Fruit fly (Drosophila melanogaster) Kc167 (cell line): ENCODE data around the gene pb.

Source experiments
- Myc ChIP-seq: fragments of >200 bp; optimal IDR thresholded peaks from 2 replicates; lab custom pipeline; 2017; ENCODE audit warnings: missing external identifiers
- Sin3A ChIP-seq: fragments of >200 bp; optimal IDR thresholded peaks from 2 replicates; lab custom pipeline; 2018; ENCODE audit warnings: missing external identifiers
- h ChIP-seq: fragments of >200 bp; optimal IDR thresholded peaks from 3 replicates; lab custom pipeline; 2018; ENCODE audit warnings: missing external identifiers
- insv ChIP-seq: fragments of >200 bp; optimal IDR thresholded peaks from 3 replicates; lab custom pipeline; 2018; ENCODE audit warnings: missing external identifiers
- psq ChIP-seq: fragments of >200 bp; optimal IDR thresholded peaks from 2 replicates; lab custom pipeline; 2017; ENCODE audit warnings: missing external identifiers
- ttk ChIP-seq: sonication (Bioruptor generic); optimal IDR thresholded peaks from 2 replicates; lab custom pipeline; 2017; ENCODE audit warnings: missing external identifiers

Gene pb

DNA sequence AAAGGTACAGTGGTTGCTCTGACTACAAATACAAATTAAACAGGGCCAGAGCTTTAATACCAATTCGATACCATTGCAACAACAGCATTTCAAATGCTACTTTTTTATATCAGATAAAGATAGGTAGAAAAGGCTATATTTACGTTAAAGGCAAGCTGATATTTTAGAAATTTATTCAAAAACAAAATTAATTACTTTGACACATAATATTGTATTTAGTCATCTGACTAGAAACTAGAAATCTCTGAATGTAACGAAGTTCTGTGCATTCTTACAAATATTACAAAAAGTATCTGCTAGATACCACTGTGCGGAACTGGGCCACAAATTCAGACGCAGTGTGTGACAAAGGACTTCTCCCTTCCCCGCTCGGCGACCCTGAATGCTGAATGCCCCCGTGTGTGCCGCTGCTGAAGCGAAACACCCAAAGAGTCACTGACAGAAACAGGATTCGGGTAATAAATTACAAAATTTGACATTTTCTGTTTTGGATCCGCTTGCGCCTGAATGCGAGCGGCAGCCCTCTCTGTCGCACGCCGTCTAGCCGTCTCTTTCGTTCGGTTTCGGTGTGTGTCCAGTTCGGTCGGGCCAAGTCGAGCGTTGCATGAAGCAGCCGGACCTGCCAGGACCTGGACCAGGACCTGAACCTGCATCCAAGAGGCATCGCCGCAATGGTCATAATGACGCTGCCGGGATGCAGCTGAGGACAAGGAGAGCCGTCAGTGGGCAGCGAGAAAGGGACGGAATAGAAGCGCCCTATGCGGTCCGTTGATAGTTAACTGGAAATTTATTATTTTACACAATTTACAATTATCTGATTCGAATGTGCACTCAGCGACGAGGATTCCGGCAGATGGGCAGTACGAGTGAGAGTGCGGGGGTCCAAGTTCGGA, 19.1 kb upstream of the pb start:
- TF ChIP-seq psq (lab: Kevin White, UChicago) = no peak

dm6 chr3R:6759419-6759818, 17.6 kb upstream of the pb start, which contains the start of gene bcd:
bcd (minus strand) TSS chr3R:6759466.
- TF ChIP-seq ttk (no peak), Sin3A (no peak), Myc (no peak), h (lab: Kevin White, UChicago) (no peak), insv (lab: Kevin White, UChicago) (no peak), psq (lab: Kevin White, UChicago) (no peak)

DNA sequence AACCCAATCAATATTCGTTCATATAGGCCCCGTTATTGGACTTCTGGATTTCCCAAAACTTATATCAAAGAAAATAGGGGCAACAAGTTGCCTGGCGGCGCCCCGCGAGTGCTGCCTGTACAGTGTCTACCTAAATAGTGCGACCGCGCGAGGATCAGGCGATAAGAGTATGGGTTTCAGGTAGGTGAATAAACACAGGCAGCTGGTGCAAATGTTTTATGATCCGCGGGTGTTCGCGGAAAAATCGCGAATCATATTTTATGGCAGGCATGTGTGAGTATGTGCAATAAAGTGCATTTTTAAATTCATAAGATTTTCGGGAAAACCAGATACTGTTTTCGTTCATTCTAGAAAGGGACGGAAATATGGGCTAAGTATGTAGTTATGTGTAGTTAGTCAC, 13.6 kb upstream of the pb start:
- TF ChIP-seq ttk (no peak), insv (lab: Kevin White, UChicago) (no peak), h (lab: Kevin White, UChicago) (no peak), Sin3A (no peak), psq (lab: Kevin White, UChicago) (no peak), Myc (no peak)

- TF ChIP-seq psq (lab: Kevin White, UChicago) = no peak
- no peak for TF ChIP-seq Myc
- no peak for TF ChIP-seq insv (lab: Kevin White, UChicago)
- TF ChIP-seq Sin3A = no peak
Measured at dm6 chr3R:6754104-6754951, 12.5 kb upstream of the pb start, which contains the start of gene zen. zen (minus strand) TSS chr3R:6754194.

DNA sequence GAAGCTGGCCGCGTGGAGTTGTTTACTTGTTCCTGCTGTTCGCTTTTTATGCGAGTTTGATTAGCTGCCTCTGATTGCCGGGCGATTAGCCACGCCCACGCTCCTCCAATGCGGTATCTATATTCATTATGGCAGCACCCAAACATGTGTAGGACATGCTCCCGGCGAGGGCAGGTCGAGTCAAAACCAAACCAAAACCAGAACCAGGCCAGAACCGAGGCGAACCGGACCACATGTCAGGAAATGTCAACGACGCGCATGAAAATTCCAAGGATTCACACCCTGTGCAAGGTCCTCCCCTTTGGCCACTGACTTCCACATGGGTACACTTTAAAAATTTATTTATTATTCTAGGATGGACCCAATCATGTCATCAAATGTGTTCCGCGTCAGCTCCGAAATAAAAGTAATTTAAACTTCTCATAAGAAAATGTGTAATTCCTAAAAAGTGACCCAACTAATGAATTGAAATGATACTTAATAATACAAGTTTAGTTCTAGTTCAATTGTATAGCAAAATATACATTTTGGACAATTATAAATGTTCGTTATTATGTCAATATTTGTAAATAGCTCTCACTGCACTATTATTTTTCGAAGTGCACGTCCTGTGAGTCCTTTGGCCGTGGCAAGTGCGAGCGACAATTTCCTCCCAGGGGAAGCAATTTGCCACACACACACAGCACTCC, 9.7 kb upstream of the pb start:
- TF ChIP-seq Sin3A = no peak
- TF ChIP-seq psq (lab: Kevin White, UChicago) = no peak
- no peak for TF ChIP-seq ttk
- TF ChIP-seq insv (lab: Kevin White, UChicago) = no peak
- TF ChIP-seq Myc = no peak
- no peak for TF ChIP-seq h (lab: Kevin White, UChicago)

DNA sequence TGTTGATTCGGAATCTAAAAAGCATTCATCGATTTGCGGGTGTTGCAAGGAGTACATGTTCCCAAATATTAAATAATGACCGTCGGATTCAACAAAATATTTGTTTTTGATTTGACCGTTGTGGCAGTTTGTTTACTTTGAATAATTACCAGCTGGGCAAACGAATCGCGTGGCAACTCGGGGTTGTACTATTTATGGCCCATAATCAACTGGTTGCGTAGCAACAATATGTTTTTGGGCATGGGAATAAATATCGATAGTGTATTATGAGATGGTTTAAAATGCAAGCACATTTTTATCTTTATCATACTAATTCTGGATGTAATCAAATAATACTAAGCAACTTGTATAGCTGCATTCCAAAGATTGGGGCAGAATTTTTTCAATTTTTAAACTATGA, 6.0 kb upstream of the pb start, which contains the start of gene CG34297:
CG34297 (minus strand) TSS at position 101 of the 400 bp plus-strand sequence.
- TF ChIP-seq psq (lab: Kevin White, UChicago) (no peak), Myc (no peak), h (lab: Kevin White, UChicago) (no peak), insv (lab: Kevin White, UChicago) (no peak), Sin3A (no peak), ttk (no peak)

DNA sequence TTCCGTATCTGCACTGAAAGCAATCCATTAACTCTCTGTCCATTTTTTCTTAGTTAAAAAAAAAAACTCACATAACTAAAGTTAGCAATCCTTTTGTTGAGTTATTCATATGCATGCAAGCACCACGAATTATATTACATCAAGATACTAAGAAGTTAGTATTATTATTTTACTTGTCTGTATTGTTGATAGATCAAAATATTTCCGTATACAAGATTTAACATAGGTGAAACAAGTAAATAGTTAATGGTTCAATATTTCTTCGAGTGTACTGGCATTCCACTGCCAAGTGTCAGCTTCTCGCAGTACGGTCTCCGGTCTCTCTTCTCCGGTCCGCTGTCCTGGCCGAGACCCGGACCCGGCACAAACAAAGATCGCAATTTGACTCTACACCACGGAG, 4.3 kb upstream of the pb start:
- TF ChIP-seq h (lab: Kevin White, UChicago) = no peak
- no peak for TF ChIP-seq ttk
- no peak for TF ChIP-seq Sin3A
- no peak for TF ChIP-seq insv (lab: Kevin White, UChicago)

DNA sequence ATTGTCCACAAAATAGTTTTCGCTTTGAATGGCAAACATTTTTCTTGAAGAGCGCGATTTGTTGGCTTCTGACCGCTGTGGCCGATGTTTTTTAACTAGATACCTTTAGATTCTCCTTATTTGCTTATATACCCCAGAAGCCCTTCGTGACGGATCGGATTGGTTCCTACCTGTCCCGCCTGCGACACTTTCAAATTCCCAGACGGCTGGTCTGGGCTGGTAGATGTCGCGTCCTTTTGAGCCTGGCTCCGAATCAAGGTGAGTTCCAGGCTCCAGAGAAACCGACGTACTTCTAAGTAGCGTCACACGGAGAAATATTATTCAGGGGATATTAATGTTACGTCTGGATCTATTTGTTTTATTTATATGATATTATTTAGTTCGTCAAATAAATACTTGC, 2.2 kb upstream of the pb start, which contains the start of gene zen2:
zen2 (minus strand) TSS at position 101 of the 400 bp plus-strand sequence.
- TF ChIP-seq Myc (no peak), ttk (no peak), psq (lab: Kevin White, UChicago) (no peak), Sin3A (no peak), insv (lab: Kevin White, UChicago) (no peak), h (lab: Kevin White, UChicago) (no peak)

dm6 chr3R:6741400-6741959, 383 bp downstream of the pb start:
- TF ChIP-seq Sin3A (no peak), h (lab: Kevin White, UChicago) (no peak), ttk (no peak), Myc (no peak), psq (lab: Kevin White, UChicago) (no peak), insv (lab: Kevin White, UChicago) (no peak)

dm6 chr3R:6735722-6736121, 6.1 kb downstream of the pb start:
- TF ChIP-seq ttk (no peak), psq (lab: Kevin White, UChicago) (no peak), Myc (no peak), h (lab: Kevin White, UChicago) (no peak), Sin3A (no peak), insv (lab: Kevin White, UChicago) (no peak)

- TF ChIP-seq h (lab: Kevin White, UChicago) (no peak), ttk (no peak), Sin3A (no peak), Myc (no peak), psq (lab: Kevin White, UChicago) (no peak), insv (lab: Kevin White, UChicago) (no peak)
Measured at dm6 chr3R:6726119-6726518, 15.7 kb downstream of the pb start.
